Worm (Caenorhabditis elegans): ENCODE data around the gene srw-63.

The srw-63 gene

DNA sequence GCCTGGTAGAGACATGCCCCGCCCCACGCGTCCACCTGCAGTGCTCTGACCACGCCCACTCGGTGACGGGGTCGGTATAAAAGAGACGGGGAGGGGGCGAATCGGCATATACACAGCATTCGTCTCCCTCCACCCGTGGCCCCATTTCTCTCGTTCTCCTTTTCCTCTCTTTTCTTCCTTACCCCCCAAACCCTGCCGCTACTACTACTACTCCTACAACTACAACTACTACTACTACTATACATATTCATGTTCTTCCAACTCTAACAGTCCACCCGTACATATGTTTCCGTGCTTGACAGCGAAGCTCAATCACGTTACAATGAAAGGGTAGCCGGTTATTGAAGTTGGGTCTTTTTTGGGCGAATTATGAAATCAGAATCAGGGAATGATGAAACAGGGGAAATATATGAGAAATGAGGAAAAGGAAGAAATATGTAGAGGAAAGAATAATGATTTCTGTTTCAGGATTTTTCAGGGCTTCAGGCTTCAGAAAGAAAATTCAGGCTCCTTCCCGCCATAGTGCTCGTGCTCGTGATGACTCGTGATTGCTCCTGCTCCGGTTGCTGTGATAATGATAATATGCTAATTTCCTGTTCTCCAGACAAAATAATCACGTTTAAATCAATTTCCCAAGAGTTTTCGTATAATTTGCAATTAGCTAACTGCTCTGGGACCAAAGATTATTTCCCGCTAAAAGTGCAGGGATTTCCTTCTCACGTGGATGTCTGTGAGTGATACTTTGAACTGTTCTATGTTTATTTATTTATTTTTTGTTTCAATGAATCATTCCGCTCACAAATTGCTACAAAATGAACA, 18.2 kb upstream of the srw-63 start (continued):
- peak; percentile 100 for TF ChIP-seq ama-1 (optimal IDR thresholded peaks at IDR 0.05)
- peak; percentile 89 for TF ChIP-seq mep-1 (tag; optimal IDR thresholded peaks at IDR 0.05)

DNA sequence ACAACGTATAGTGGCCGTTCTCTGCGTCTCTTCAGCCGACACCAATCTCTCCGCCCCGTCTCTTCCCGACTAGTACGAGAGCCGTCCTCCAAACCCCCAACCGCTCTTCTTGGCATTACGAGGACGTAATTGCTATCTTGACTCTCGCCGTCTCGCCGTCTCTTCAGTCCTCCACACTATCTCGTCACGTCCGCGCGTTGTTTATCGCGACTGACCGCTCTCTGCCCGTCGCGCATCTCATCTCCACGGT, 17.7 kb upstream of the srw-63 start:
- TF ChIP-seq xbp-1 (tag; optimal IDR thresholded peaks at IDR 0.05): peak; percentile 46
- no peak for TF ChIP-seq egl-13 (tag; optimal IDR thresholded peaks at IDR 0.05)
- no peak for TF ChIP-seq elt-3 (tag; optimal IDR thresholded peaks at IDR 0.05)
- TF ChIP-seq ceh-82 (tag; optimal IDR thresholded peaks at IDR 0.05): peak in 1 of 3 experiments; percentile 27
- peak; percentile 36 for TF ChIP-seq unc-86 (tag; optimal IDR thresholded peaks at IDR 0.05)
- peak; percentile 13 for TF ChIP-seq nhr-90 (tag; optimal IDR thresholded peaks at IDR 0.05; ENCODE audit: poor library complexity)
- peak in 1 of 2 experiments; percentile 65 for TF ChIP-seq egl-27 (tag; optimal IDR thresholded peaks at IDR 0.05)
- TF ChIP-seq zip-4 (GFP tag; optimal IDR thresholded peaks at IDR 0.05): no peak
- TF ChIP-seq lin-14 (GFP tag; optimal IDR thresholded peaks at IDR 0.05): peak; percentile 90

DNA sequence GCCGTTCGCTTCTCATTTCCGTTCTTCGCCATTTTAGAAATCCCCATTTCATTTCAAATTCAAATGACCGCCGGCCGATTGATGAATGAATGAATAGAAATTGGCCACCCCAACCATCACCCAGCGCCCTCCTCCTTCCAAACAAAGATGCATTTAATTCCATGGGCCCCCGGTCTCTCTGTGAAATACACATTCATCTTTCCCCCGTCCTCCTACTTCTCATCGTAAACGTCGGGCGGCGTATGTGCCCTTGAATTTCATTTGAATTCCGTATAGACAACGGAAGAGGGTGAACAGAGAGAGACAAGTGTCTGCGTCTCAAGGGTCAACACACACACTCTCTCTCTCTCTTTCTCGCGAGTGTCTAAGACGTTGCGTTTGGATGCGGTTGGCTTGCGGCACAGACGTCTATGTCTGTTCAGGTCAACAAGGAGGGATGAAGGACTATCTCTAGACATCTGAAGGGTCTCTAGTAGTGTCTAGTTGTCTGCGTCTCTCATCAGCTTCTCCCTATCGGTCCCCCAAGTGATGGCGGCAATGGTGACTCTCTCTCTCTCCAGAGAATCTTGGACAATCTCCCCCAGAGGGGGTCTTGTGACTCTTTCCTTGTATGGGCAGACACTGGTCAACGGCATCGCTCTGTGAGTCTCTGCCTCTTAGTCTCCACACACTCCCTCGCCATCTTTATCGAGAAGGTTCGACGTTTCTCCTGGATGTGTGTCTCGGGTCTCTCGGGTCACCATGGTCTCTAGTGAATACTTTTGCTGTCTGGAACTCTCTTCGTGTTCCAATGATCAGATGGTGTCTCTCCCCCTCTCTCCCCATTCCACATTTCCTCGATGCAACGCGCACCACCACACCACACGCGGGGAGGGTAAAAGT, 17.1 kb upstream of the srw-63 start:
- no peak for TF ChIP-seq hpl-2 (GFP tag; optimal IDR thresholded peaks at IDR 0.05)
- TF ChIP-seq dpl-1 (GFP tag; optimal IDR thresholded peaks at IDR 0.05): peak; percentile 19 to 58 (median 50)
- no peak for TF ChIP-seq pag-3 (tag; optimal IDR thresholded peaks at IDR 0.05; ENCODE audit: borderline replicate concordance, insufficient read depth)
- peak; percentile 67 for TF ChIP-seq lir-3 (tag; optimal IDR thresholded peaks at IDR 0.05; ENCODE audit: poor library complexity)
- TF ChIP-seq lsy-2 (tag; optimal IDR thresholded peaks at IDR 0.05): peak; percentile 66 to 81
- no peak for TF ChIP-seq elt-3 (tag; optimal IDR thresholded peaks at IDR 0.05)
- TF ChIP-seq C04F5.9 (tag; optimal IDR thresholded peaks at IDR 0.05): no peak
- TF ChIP-seq snpc-4 (tag; optimal IDR thresholded peaks at IDR 0.05): peak; percentile 13
- peak; percentile 26 for TF ChIP-seq zip-4 (GFP tag; optimal IDR thresholded peaks at IDR 0.05)
- TF ChIP-seq nhr-28 (tag; optimal IDR thresholded peaks at IDR 0.05): no peak
- peak; percentile 78 for TF ChIP-seq nhr-19 (GFP tag; conservative IDR thresholded peaks at IDR 0.05)
- peak; percentile 86 for TF ChIP-seq swsn-7 (tag; optimal IDR thresholded peaks at IDR 0.05)
- peak; percentile 84 for TF ChIP-seq mab-9 (GFP tag; IDR thresholded peaks at IDR 0.05)
- peak; percentile 78 for TF ChIP-seq pax-3 (tag; optimal IDR thresholded peaks at IDR 0.05)
- TF ChIP-seq rnt-1 (tag; optimal IDR thresholded peaks at IDR 0.05): peak; percentile 75
- TF ChIP-seq ztf-11 (tag; optimal IDR thresholded peaks at IDR 0.05): peak in 1 of 2 experiments; percentile 81
- TF ChIP-seq F16B12.6 (tag; optimal IDR thresholded peaks at IDR 0.05): no peak
- peak; percentile 60 for TF ChIP-seq jun-1 (tag; optimal IDR thresholded peaks at IDR 0.05)
- no peak for TF ChIP-seq hlh-17 (GFP tag; optimal IDR thresholded peaks at IDR 0.05; ENCODE audit: borderline replicate concordance)
- TF ChIP-seq lin-39 (tag; optimal IDR thresholded peaks at IDR 0.05): no peak
- peak; percentile 85 for TF ChIP-seq tbx-2 (tag; optimal IDR thresholded peaks at IDR 0.05)
- TF ChIP-seq lin-35 (GFP tag; optimal IDR thresholded peaks at IDR 0.05): peak; percentile 32 to 63
- TF ChIP-seq nhr-76 (tag; optimal IDR thresholded peaks at IDR 0.05): no peak
- TF ChIP-seq unc-62 (GFP tag; optimal IDR thresholded peaks at IDR 0.05): no peak
- peak; percentile 85 for TF ChIP-seq ceh-88 (GFP tag; IDR thresholded peaks at IDR 0.05)
- TF ChIP-seq ceh-8 (GFP tag; optimal IDR thresholded peaks at IDR 0.05): no peak
- TF ChIP-seq Y116A8C.19 (tag; optimal IDR thresholded peaks at IDR 0.05; ENCODE audit: borderline replicate concordance): no peak
- TF ChIP-seq nhr-85 (tag): peak; percentile 95
- peak; percentile 75 for TF ChIP-seq dsc-1 (tag; optimal IDR thresholded peaks at IDR 0.05)
- TF ChIP-seq sptf-1 (tag; optimal IDR thresholded peaks at IDR 0.05): no peak
- peak; percentile 86 for TF ChIP-seq lin-13 (GFP tag; optimal IDR thresholded peaks at IDR 0.05)
- TF ChIP-seq grh-1 (GFP tag; IDR thresholded peaks at IDR 0.05): peak; percentile 74
- TF ChIP-seq mef-2 (tag; optimal IDR thresholded peaks at IDR 0.05): no peak
- TF ChIP-seq fkh-8 (tag; optimal IDR thresholded peaks at IDR 0.05): peak; percentile 73
- TF ChIP-seq ztf-4 (tag; optimal IDR thresholded peaks at IDR 0.05): peak; percentile 53
- peak; percentile 59 for TF ChIP-seq isw-1 (GFP tag; IDR thresholded peaks at IDR 0.05)
- TF ChIP-seq nhr-90 (tag; optimal IDR thresholded peaks at IDR 0.05; ENCODE audit: poor library complexity): peak; percentile 69

All from whole organism, L1 larva.